Worm (Caenorhabditis elegans): ENCODE results near the gene lin-32.

- TF ChIP-seq elt-2 (tag; optimal IDR thresholded peaks at IDR 0.05) (peak; percentile 4), F13H6.1 (tag; optimal IDR thresholded peaks at IDR 0.05) (no peak), ceh-14 (tag; optimal IDR thresholded peaks at IDR 0.05) (no peak), hlh-6 (tag; optimal IDR thresholded peaks at IDR 0.05) (no peak), pqm-1 (tag; optimal IDR thresholded peaks at IDR 0.05) (no peak), rnt-1 (tag; optimal IDR thresholded peaks at IDR 0.05) (no peak), Y22D7AL.16 (tag; optimal IDR thresholded peaks at IDR 0.05) (no peak)
These were observed 28.5 kb upstream of the lin-32 start for ce11 chrX:2258404-2258803.
